Worm (Caenorhabditis elegans) whole organism, L2 larva: ENCODE results near the gene rde-12.

ENCODE experiments used
- ama-1 ChIP-seq: fragments of 150-350 bp; optimal IDR thresholded peaks from 2 replicates; lab custom pipeline; 2018; ENCODE audit warnings: inconsistent platforms
- blmp-1 ChIP-seq: sonication (generic microtip); optimal IDR thresholded peaks from 2 replicates; lab custom pipeline; 2017; ENCODE audit warnings: missing genetic modification characterization, mild to moderate bottlenecking, missing compliant biosample characterization, antibody characterized with exemption, moderate library complexity; ENCODE audit not compliant: insufficient read depth
- crh-2 ChIP-seq: sonication (generic microtip); optimal IDR thresholded peaks from 2 replicates; lab custom pipeline; 2017; ENCODE audit warnings: missing biosample characterization, missing genetic modification characterization
- elt-3 ChIP-seq: sonication (generic microtip); optimal IDR thresholded peaks from 2 replicates; lab custom pipeline; 2017; ENCODE audit warnings: missing biosample characterization, missing genetic modification characterization
- lin-11 ChIP-seq: fragments of 150-350 bp; sonication (generic microtip); optimal IDR thresholded peaks from 2 replicates; lab custom pipeline; 2014; ENCODE audit warnings: missing biosample characterization, missing genetic modification characterization, inconsistent platforms, mixed read lengths
- lin-39 ChIP-seq: fragments of 150-350 bp; optimal IDR thresholded peaks from 2 replicates; lab custom pipeline; 2014; ENCODE audit warnings: missing biosample characterization, missing genetic modification reagents, missing genetic modification characterization
- mbf-1 ChIP-seq: sonication (generic microtip); optimal IDR thresholded peaks from 2 replicates; lab custom pipeline; 2017; ENCODE audit warnings: missing biosample characterization, missing genetic modification characterization
- nhr-11 ChIP-seq: fragments of 150-350 bp; optimal IDR thresholded peaks from 2 replicates; lab custom pipeline; 2014; ENCODE audit warnings: missing biosample characterization, missing genetic modification characterization
- nhr-12 ChIP-seq: fragments of 150-350 bp; optimal IDR thresholded peaks from 2 replicates; lab custom pipeline; 2014; ENCODE audit warnings: missing biosample characterization, missing genetic modification characterization
- nhr-21 ChIP-seq: fragments of 150-350 bp; optimal IDR thresholded peaks from 2 replicates; lab custom pipeline; 2014; ENCODE audit warnings: missing biosample characterization, missing genetic modification characterization
- nhr-77 ChIP-seq: fragments of 150-350 bp; optimal IDR thresholded peaks from 2 replicates; lab custom pipeline; 2014; ENCODE audit warnings: missing biosample characterization, missing genetic modification characterization
- snpc-4 ChIP-seq: fragments of 150-350 bp; optimal IDR thresholded peaks from 2 replicates; lab custom pipeline; 2014; ENCODE audit warnings: missing biosample characterization, missing genetic modification characterization
- unc-62 ChIP-seq: fragments of 150-350 bp; optimal IDR thresholded peaks from 2 replicates; lab custom pipeline; 2014; ENCODE audit warnings: missing biosample characterization, missing genetic modification reagents, missing genetic modification characterization

DNA sequence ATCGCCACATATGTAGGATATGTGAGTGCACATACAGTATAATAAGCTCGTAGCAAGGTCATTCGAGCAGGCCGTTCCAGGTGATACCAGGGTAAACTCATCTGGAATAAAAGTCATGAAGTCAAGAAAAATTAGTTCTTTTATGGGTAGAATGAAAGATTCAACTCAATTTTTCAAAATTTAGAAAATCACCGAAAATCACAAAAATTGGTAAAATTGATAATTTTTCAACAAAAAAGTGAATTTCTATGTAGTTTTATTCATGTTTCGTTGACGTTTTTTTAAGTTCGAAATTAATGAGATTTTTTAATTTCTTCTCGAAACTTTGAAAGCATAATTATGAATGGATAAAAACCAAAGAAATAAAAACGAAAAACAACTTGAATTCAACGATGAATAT lies 43.5 kb upstream of the rde-12 start, which contains the start of gene F53F4.16:
- no peak for TF ChIP-seq lin-39
- TF ChIP-seq blmp-1 = no peak
- TF ChIP-seq snpc-4 (tag; lab: Kevin White, UChicago) = no peak
- TF ChIP-seq nhr-21 = no peak
- no peak for TF ChIP-seq ama-1
- no peak for TF ChIP-seq elt-3 (tag; lab: Kevin White, UChicago)
- no peak for TF ChIP-seq unc-62
- no peak for TF ChIP-seq nhr-11 (tag; lab: Kevin White, UChicago)
- no peak for TF ChIP-seq mbf-1 (tag; lab: Kevin White, UChicago)
- TF ChIP-seq nhr-77 = no peak
- TF ChIP-seq crh-2 (tag; lab: Kevin White, UChicago) = no peak
- TF ChIP-seq lin-11 (tag; lab: Kevin White, UChicago) = no peak
- TF ChIP-seq nhr-12 = no peak
